Worm (Caenorhabditis elegans): ENCODE data around the gene ttbk-2.2.
"Not testable (repeated sequence)": the region's sequence is repeated elsewhere in the genome, so short reads cannot be mapped to it uniquely, and the experiment has no call there.

Gene ttbk-2.2

ce11 chrIV:5066887-5067286 is at the start of gene ttbk-2.2:
ttbk-2.2 (minus strand) TSS chrIV:5066987.
- not testable (repeated sequence) for TF ChIP-seq ref-1 (GFP tag; conservative IDR thresholded peaks at IDR 0.05); cog-1 (tag; optimal IDR thresholded peaks at IDR 0.05); med-1 (GFP tag; optimal IDR thresholded peaks at IDR 0.05; ENCODE audit: insufficient read depth)

- no peak for TF ChIP-seq ztf-23 (GFP tag; IDR thresholded peaks at IDR 0.05)
- TF ChIP-seq klf-2 (GFP tag; conservative IDR thresholded peaks at IDR 0.05) = no peak
- no peak for TF ChIP-seq ztf-29 (GFP tag; IDR thresholded peaks at IDR 0.05)
- no peak for TF ChIP-seq ref-1 (GFP tag; conservative IDR thresholded peaks at IDR 0.05)
- TF ChIP-seq flt-1 (GFP tag; IDR thresholded peaks at IDR 0.05) = no peak
- TF ChIP-seq T22C8.4 (GFP tag; IDR thresholded peaks at IDR 0.05) = no peak
- TF ChIP-seq med-1 (GFP tag; optimal IDR thresholded peaks at IDR 0.05; ENCODE audit: insufficient read depth) = no peak
- no peak for TF ChIP-seq tab-1 (GFP tag; IDR thresholded peaks at IDR 0.05)
- TF ChIP-seq cog-1 (tag; optimal IDR thresholded peaks at IDR 0.05) = no peak
Measured at ce11 chrIV:5111533-5111932, 44.7 kb upstream of the ttbk-2.2 start, which contains the start of gene AC7.3. AC7.3 (plus strand) TSS chrIV:5111833.

- no peak for TF ChIP-seq ztf-23 (GFP tag; IDR thresholded peaks at IDR 0.05)
- no peak for TF ChIP-seq ztf-29 (GFP tag; IDR thresholded peaks at IDR 0.05)
- TF ChIP-seq klf-2 (GFP tag; conservative IDR thresholded peaks at IDR 0.05) = no peak
- no peak for TF ChIP-seq tab-1 (GFP tag; IDR thresholded peaks at IDR 0.05)
- no peak for TF ChIP-seq flt-1 (GFP tag; IDR thresholded peaks at IDR 0.05)
- TF ChIP-seq cog-1 (tag; optimal IDR thresholded peaks at IDR 0.05) = no peak
- no peak for TF ChIP-seq med-1 (GFP tag; optimal IDR thresholded peaks at IDR 0.05; ENCODE audit: insufficient read depth)
- TF ChIP-seq ref-1 (GFP tag; conservative IDR thresholded peaks at IDR 0.05) = no peak
- no peak for TF ChIP-seq T22C8.4 (GFP tag; IDR thresholded peaks at IDR 0.05)
Measured at ce11 chrIV:5110391-5110930, 43.7 kb upstream of the ttbk-2.2 start.

- TF ChIP-seq ztf-23 (GFP tag; IDR thresholded peaks at IDR 0.05) = no peak
- TF ChIP-seq tab-1 (GFP tag; IDR thresholded peaks at IDR 0.05) = no peak
- TF ChIP-seq T22C8.4 (GFP tag; IDR thresholded peaks at IDR 0.05) = no peak
- no peak for TF ChIP-seq med-1 (GFP tag; optimal IDR thresholded peaks at IDR 0.05; ENCODE audit: insufficient read depth)
- no peak for TF ChIP-seq cog-1 (tag; optimal IDR thresholded peaks at IDR 0.05)
- TF ChIP-seq flt-1 (GFP tag; IDR thresholded peaks at IDR 0.05) = no peak
- no peak for TF ChIP-seq ref-1 (GFP tag; conservative IDR thresholded peaks at IDR 0.05)
- TF ChIP-seq ztf-29 (GFP tag; IDR thresholded peaks at IDR 0.05) = no peak
- no peak for TF ChIP-seq klf-2 (GFP tag; conservative IDR thresholded peaks at IDR 0.05)
Measured at ce11 chrIV:5109943-5110342, 43.2 kb upstream of the ttbk-2.2 start.

ce11 chrIV:5108971-5109370 is 42.2 kb upstream of the ttbk-2.2 start:
- no peak for TF ChIP-seq ztf-23 (GFP tag; IDR thresholded peaks at IDR 0.05)
- TF ChIP-seq flt-1 (GFP tag; IDR thresholded peaks at IDR 0.05) = no peak
- TF ChIP-seq klf-2 (GFP tag; conservative IDR thresholded peaks at IDR 0.05) = no peak
- no peak for TF ChIP-seq T22C8.4 (GFP tag; IDR thresholded peaks at IDR 0.05)
- no peak for TF ChIP-seq med-1 (GFP tag; optimal IDR thresholded peaks at IDR 0.05; ENCODE audit: insufficient read depth)
- TF ChIP-seq tab-1 (GFP tag; IDR thresholded peaks at IDR 0.05) = no peak
- no peak for TF ChIP-seq ztf-29 (GFP tag; IDR thresholded peaks at IDR 0.05)
- no peak for TF ChIP-seq cog-1 (tag; optimal IDR thresholded peaks at IDR 0.05)
- TF ChIP-seq ref-1 (GFP tag; conservative IDR thresholded peaks at IDR 0.05) = no peak

- TF ChIP-seq T22C8.4 (GFP tag; IDR thresholded peaks at IDR 0.05) = no peak
- no peak for TF ChIP-seq med-1 (GFP tag; optimal IDR thresholded peaks at IDR 0.05; ENCODE audit: insufficient read depth)
- no peak for TF ChIP-seq ref-1 (GFP tag; conservative IDR thresholded peaks at IDR 0.05)
- no peak for TF ChIP-seq cog-1 (tag; optimal IDR thresholded peaks at IDR 0.05)
- no peak for TF ChIP-seq flt-1 (GFP tag; IDR thresholded peaks at IDR 0.05)
- TF ChIP-seq tab-1 (GFP tag; IDR thresholded peaks at IDR 0.05) = no peak
- no peak for TF ChIP-seq ztf-29 (GFP tag; IDR thresholded peaks at IDR 0.05)
- no peak for TF ChIP-seq ztf-23 (GFP tag; IDR thresholded peaks at IDR 0.05)
- no peak for TF ChIP-seq klf-2 (GFP tag; conservative IDR thresholded peaks at IDR 0.05)
Measured at ce11 chrIV:5103229-5103894, 36.6 kb upstream of the ttbk-2.2 start, which contains the start of gene C02B10.3. C02B10.3 (minus strand) TSS chrIV:5103279.

DNA sequence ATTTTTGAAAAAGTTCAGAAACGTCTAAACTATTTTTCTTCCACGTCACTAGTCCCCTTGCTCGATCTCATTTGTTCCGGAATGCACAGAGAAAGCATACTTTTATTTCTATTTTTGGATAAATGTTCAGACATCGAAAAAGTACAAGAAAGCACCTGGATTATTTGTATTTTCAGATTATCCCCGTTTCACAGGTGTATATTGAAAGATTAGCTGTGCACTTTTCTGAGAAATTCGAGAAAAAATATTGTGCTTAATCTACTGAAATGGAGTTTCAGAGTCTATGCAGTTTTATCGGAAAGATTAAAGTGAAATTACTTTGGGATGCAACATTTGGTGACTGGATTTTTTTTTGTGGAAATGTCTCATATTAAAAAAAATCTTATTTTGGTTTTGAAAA is 35.2 kb upstream of the ttbk-2.2 start:
- TF ChIP-seq T22C8.4 (GFP tag; IDR thresholded peaks at IDR 0.05) = no peak
- TF ChIP-seq cog-1 (tag; optimal IDR thresholded peaks at IDR 0.05) = no peak
- no peak for TF ChIP-seq klf-2 (GFP tag; conservative IDR thresholded peaks at IDR 0.05)
- TF ChIP-seq flt-1 (GFP tag; IDR thresholded peaks at IDR 0.05) = no peak
- no peak for TF ChIP-seq tab-1 (GFP tag; IDR thresholded peaks at IDR 0.05)
- no peak for TF ChIP-seq ref-1 (GFP tag; conservative IDR thresholded peaks at IDR 0.05)
- no peak for TF ChIP-seq med-1 (GFP tag; optimal IDR thresholded peaks at IDR 0.05; ENCODE audit: insufficient read depth)
- no peak for TF ChIP-seq ztf-23 (GFP tag; IDR thresholded peaks at IDR 0.05)
- no peak for TF ChIP-seq ztf-29 (GFP tag; IDR thresholded peaks at IDR 0.05)

DNA sequence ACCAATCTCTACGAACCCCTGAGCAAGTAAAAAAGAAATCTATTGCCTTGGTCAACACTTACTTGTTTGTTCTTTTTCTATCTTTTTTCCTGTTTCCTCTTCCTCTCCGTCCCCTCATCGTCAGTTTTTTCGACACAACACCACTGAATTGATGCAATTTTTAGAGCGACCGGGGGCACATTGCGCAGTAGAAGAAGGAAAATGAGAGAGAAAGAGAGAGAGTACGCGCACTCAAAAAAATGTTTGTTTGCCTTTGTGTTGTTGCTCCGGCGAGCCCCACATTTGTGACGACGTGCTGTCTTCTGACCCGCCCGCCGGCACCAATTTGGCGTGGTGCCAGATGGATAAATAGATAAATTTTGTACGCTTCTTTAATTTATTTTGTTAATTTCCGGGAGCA is 33.4 kb upstream of the ttbk-2.2 start:
- TF ChIP-seq ztf-23 (GFP tag; IDR thresholded peaks at IDR 0.05) (peak; percentile 52; the same call in 1 of the 2 replicates), flt-1 (GFP tag; IDR thresholded peaks at IDR 0.05) (no peak), cog-1 (tag; optimal IDR thresholded peaks at IDR 0.05) (no peak)

- no peak for TF ChIP-seq T22C8.4 (GFP tag; IDR thresholded peaks at IDR 0.05)
- TF ChIP-seq flt-1 (GFP tag; IDR thresholded peaks at IDR 0.05) = no peak
- no peak for TF ChIP-seq med-1 (GFP tag; optimal IDR thresholded peaks at IDR 0.05; ENCODE audit: insufficient read depth)
Measured at ce11 chrIV:5093462-5093861, 26.7 kb upstream of the ttbk-2.2 start.

Data from whole organism, midembryonic.